Worm (Caenorhabditis elegans): ENCODE data around the gene dylt-3.

DNA sequence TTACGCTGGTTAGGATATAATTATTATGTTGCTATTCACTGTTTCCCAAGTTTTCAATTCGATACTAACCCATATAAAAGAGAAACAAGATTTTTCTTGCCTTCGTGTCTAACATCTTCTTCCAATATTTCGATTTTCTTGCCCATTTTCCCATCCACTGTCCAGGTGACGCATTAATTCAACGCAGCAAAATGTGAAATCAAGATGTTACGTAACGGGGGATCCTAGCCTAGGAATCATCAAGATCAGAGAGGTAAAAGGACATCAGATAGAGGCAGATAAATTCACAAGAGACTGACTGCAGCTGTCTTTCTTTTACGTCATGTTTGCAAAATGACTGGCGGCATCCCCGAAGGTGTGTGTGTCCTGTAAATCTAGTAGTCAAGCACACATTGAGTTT lies 43.1 kb downstream of the dylt-3 start:
- TF ChIP-seq mdl-1 (tag; optimal IDR thresholded peaks at IDR 0.05) (no peak), egl-5 (tag; optimal IDR thresholded peaks at IDR 0.05) (no peak), nhr-11 (tag; optimal IDR thresholded peaks at IDR 0.05) (no peak), lin-15B (tag; optimal IDR thresholded peaks at IDR 0.05) (no peak), elt-3 (tag; optimal IDR thresholded peaks at IDR 0.05) (no peak), ceh-9 (tag; optimal IDR thresholded peaks at IDR 0.05) (no peak), nhr-28 (tag; optimal IDR thresholded peaks at IDR 0.05) (no peak), ceh-82 (tag; optimal IDR thresholded peaks at IDR 0.05) (no peak)
